Worm (Caenorhabditis elegans) whole organism, early embryonic: Measurements from ENCODE around the gene C16C8.12.

Source experiments
- aly-1 ChIP-seq: sonication (generic microtip); optimal IDR thresholded peaks from 2 replicates; lab custom pipeline; 2016; ENCODE audit warnings: missing genetic modification characterization, missing compliant biosample characterization
- ama-1 ChIP-seq: fragments of 150-350 bp; optimal IDR thresholded peaks from 2 replicates; lab custom pipeline; 2014
- ceh-13 ChIP-seq: fragments of 200-800 bp; sonication (Bioruptor generic); optimal IDR thresholded peaks from 2 replicates; lab custom pipeline; 2018; ENCODE audit warnings: mild to moderate bottlenecking, missing genetic modification characterization, missing compliant biosample characterization
- ets-7 ChIP-seq: sonication (generic microtip); optimal IDR thresholded peaks from 2 replicates; lab custom pipeline; 2016; ENCODE audit warnings: missing genotype, missing genetic modification characterization, missing compliant biosample characterization

ce11 chrII:3416528-3416927 is 36.0 kb upstream of the C16C8.12 start, which contains the start of gene nep-6:
- TF ChIP-seq aly-1 = no peak
- no peak for TF ChIP-seq ama-1 (lab: Kevin White, UChicago)
- no peak for TF ChIP-seq ets-7 (tag; lab: Kevin White, UChicago)
- no peak for TF ChIP-seq ceh-13 (GFP tag; lab: Kevin White, UChicago)
